Worm (Caenorhabditis elegans) whole organism, L1 larva: ENCODE results near the gene F46F5.11.
A peak's percentile ranks its signal among the peaks of the same experiment; 100 is the strongest.
"Not testable (repeated sequence)": the region's sequence is repeated elsewhere in the genome, so short reads cannot be mapped to it uniquely, and the experiment has no call there.

Source experiments
- ama-1 ChIP-seq: fragments of 150-350 bp; optimal IDR thresholded peaks from 2 replicates; lab custom pipeline; 2014
- blmp-1 ChIP-seq: fragments of 150-350 bp; optimal IDR thresholded peaks from 2 replicates; lab custom pipeline; 2014; ENCODE audit warnings: missing biosample characterization, missing genetic modification characterization
- dsc-1 ChIP-seq: sonication (generic microtip); optimal IDR thresholded peaks from 2 replicates; lab custom pipeline; 2016; ENCODE audit warnings: mild to moderate bottlenecking, missing genetic modification characterization, missing compliant biosample characterization
- ets-5 ChIP-seq: fragments of 200-800 bp; sonication (Bioruptor generic); IDR thresholded peaks from 2 replicates; pipeline ENCODE4 v1.3.6; 2022; ENCODE audit warnings: missing genetic modification characterization, missing compliant biosample characterization
- fkh-8 ChIP-seq: sonication (generic microtip); optimal IDR thresholded peaks from 2 replicates; lab custom pipeline; 2016; ENCODE audit warnings: mild to moderate bottlenecking, missing genetic modification characterization, missing compliant biosample characterization
- grh-1 ChIP-seq: fragments of 200-800 bp; sonication (Bioruptor generic); IDR thresholded peaks from 2 replicates; pipeline ENCODE4 v1.3.6; 2022; ENCODE audit warnings: missing genetic modification reagents, missing genetic modification characterization, missing compliant biosample characterization
- isw-1 ChIP-seq: fragments of 200-800 bp; sonication (Bioruptor generic); IDR thresholded peaks from 2 replicates; pipeline ENCODE4 v1.3.6; 2022; ENCODE audit warnings: missing genetic modification characterization, missing compliant biosample characterization
- lin-15B ChIP-seq: fragments of 150-350 bp; sonication (generic microtip); optimal IDR thresholded peaks from 3 replicates; lab custom pipeline; 2014; ENCODE audit warnings: missing biosample characterization, missing genetic modification characterization
- lin-35 ChIP-seq, 2 experiments: fragments of 150-350 bp; optimal IDR thresholded peaks; 2 replicates each; lab custom pipeline; 2014; ENCODE audit warnings: missing biosample characterization in 2 of 2, missing genetic modification characterization in 2 of 2, missing genetic modification reagents in 2 of 2
- lsy-2 ChIP-seq, 2 experiments: fragments of 150-350 bp; optimal IDR thresholded peaks; 2 replicates each; lab custom pipeline; 2014; ENCODE audit warnings: missing biosample characterization in 2 of 2, missing genetic modification characterization in 2 of 2
- mef-2 ChIP-seq: fragments of 150-350 bp; optimal IDR thresholded peaks from 2 replicates; lab custom pipeline; 2014; ENCODE audit warnings: missing biosample characterization, missing genetic modification characterization
- nhr-11 ChIP-seq: fragments of 150-350 bp; optimal IDR thresholded peaks from 2 replicates; lab custom pipeline; 2014; ENCODE audit warnings: missing biosample characterization, missing genetic modification characterization
- nhr-20 ChIP-seq: sonication (generic microtip); optimal IDR thresholded peaks from 2 replicates; lab custom pipeline; 2016; ENCODE audit warnings: mild to moderate bottlenecking, missing genetic modification characterization, missing compliant biosample characterization
- nhr-28 ChIP-seq: fragments of 150-350 bp; optimal IDR thresholded peaks from 2 replicates; lab custom pipeline; 2014; ENCODE audit warnings: missing biosample characterization, missing genetic modification characterization
- tlp-1 ChIP-seq: fragments of 150-350 bp; optimal IDR thresholded peaks from 2 replicates; lab custom pipeline; 2014; ENCODE audit warnings: missing biosample characterization, missing genetic modification characterization
- ztf-4 ChIP-seq: fragments of 150-350 bp; optimal IDR thresholded peaks from 2 replicates; lab custom pipeline; 2014; ENCODE audit warnings: missing biosample characterization, missing genetic modification characterization

Gene F46F5.11

DNA sequence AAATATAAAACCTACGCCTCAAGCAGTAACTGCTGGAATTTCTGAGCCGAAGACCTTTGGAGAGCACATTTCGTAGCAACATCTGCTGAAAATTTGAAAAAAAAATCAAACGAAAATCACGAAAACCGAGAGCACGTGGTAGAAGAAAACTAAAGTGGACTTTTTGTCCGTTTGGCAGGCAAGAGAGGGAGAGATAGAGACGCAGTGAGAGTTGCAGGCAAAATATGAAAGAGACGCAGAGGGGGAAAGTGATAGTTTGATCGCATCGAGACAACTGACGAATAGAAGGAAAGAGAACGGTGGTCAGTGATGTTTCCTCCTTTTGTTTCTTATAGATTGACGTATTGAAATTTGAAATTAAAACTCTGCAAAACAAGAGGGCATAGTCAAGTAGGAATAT lies 40.0 kb downstream of the F46F5.11 start, which contains the start of the genes acdh-9 and F28A10.13 (continued):
- TF ChIP-seq lsy-2 (tag; optimal IDR thresholded peaks at IDR 0.05; lab: Kevin White, UChicago) (peak in 1 of 2 experiments; percentile 51), lin-35 (GFP tag; optimal IDR thresholded peaks at IDR 0.05; lab: Kevin White, UChicago) (peak; percentile 13 to 75), nhr-28 (no peak), grh-1 (GFP tag; lab: Robert Waterston, UW) (no peak), mef-2 (tag; lab: Kevin White, UChicago) (no peak), nhr-20 (tag; lab: Kevin White, UChicago) (peak; percentile 93), blmp-1 (tag; lab: Kevin White, UChicago) (peak; percentile 59), ets-5 (GFP tag; lab: Robert Waterston, UW) (no peak), dsc-1 (no peak), ztf-4 (tag; lab: Kevin White, UChicago) (peak; percentile 13)

DNA sequence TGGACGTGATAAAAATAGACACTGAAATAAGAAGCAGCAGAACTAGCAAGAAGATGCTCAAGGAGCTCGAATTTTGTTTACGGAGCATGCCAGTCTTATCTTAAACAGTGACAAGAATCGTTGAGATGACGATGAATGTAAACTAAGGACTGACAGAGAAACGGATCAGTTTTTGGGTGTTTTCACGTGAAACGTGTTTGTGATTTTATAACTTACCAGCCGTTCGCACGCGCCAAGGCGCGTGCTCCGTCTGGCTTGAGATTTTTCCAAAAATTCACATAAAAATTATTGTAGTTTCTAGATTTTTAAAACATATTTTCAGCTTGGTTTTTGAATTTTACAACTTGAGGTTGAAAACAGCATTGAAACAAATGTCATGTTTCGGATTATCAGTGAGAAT lies 42.0 kb downstream of the F46F5.11 start, which contains the start of gene F28A10.5:
TSS of gene F28A10.5 (minus strand) at position 101 of the 400 bp plus-strand sequence.
- not testable (repeated sequence) for TF ChIP-seq ets-5 (GFP tag; lab: Robert Waterston, UW); nhr-11 (tag; lab: Kevin White, UChicago); lin-15B

ce11 chrII:861564-861963 lies 53.0 kb downstream of the F46F5.11 start, which contains the start of gene Y46B2A.4:
Y46B2A.4 (plus strand) TSS chrII:861864.
- TF ChIP-seq lin-35 (GFP tag; optimal IDR thresholded peaks at IDR 0.05; lab: Kevin White, UChicago) = no peak
- TF ChIP-seq fkh-8 (tag; lab: Kevin White, UChicago) = no peak
- no peak for TF ChIP-seq isw-1 (GFP tag; lab: Robert Waterston, UW)
- no peak for TF ChIP-seq nhr-28
- TF ChIP-seq ama-1 (lab: Kevin White, UChicago) = no peak
- TF ChIP-seq tlp-1 (tag; lab: Kevin White, UChicago) = no peak
